Worm (Caenorhabditis elegans) whole organism, L1 larva: Measurements from ENCODE around the gene nlp-6.

Source experiments
- C34B4.2 ChIP-seq: sonication (generic microtip); optimal IDR thresholded peaks from 2 replicates; lab custom pipeline; 2017; ENCODE audit warnings: mild to moderate bottlenecking, missing genetic modification characterization, missing compliant biosample characterization
- F16B12.6 ChIP-seq: fragments of 150-350 bp; optimal IDR thresholded peaks from 2 replicates; lab custom pipeline; 2014; ENCODE audit warnings: missing biosample characterization, missing genetic modification characterization
- Y116A8C.19 ChIP-seq: sonication (generic microtip); optimal IDR thresholded peaks from 2 replicates; lab custom pipeline; 2016; ENCODE audit warnings: missing compliant biosample characterization, missing genetic modification characterization, borderline replicate concordance
- aha-1 ChIP-seq: fragments of 150-350 bp; optimal IDR thresholded peaks from 2 replicates; lab custom pipeline; 2014; ENCODE audit warnings: missing biosample characterization, missing genetic modification characterization
- blmp-1 ChIP-seq: fragments of 150-350 bp; optimal IDR thresholded peaks from 2 replicates; lab custom pipeline; 2014; ENCODE audit warnings: missing biosample characterization, missing genetic modification characterization
- ceh-82 ChIP-seq, 3 experiments: fragments of 150-350 bp in 1 of 3; sonication (generic microtip) in 2 of 3; optimal IDR thresholded peaks; 2 replicates each; lab custom pipeline; 2014 to 2017; ENCODE audit warnings: missing biosample characterization in 3 of 3, missing genetic modification characterization in 3 of 3
- ceh-88 ChIP-seq: fragments of 200-800 bp; sonication (Bioruptor generic); IDR thresholded peaks from 2 replicates; pipeline ENCODE4 v1.3.6; 2022; ENCODE audit warnings: missing genetic modification characterization, missing compliant biosample characterization
- ceh-90 ChIP-seq: sonication (generic microtip); optimal IDR thresholded peaks from 2 replicates; lab custom pipeline; 2016; ENCODE audit warnings: missing genetic modification characterization, missing compliant biosample characterization
- ces-1 ChIP-seq: fragments of 150-350 bp; optimal IDR thresholded peaks from 2 replicates; lab custom pipeline; 2014; ENCODE audit warnings: missing biosample characterization, missing genetic modification reagents, missing genetic modification characterization
- dpl-1 ChIP-seq, 3 experiments: fragments of 150-350 bp in 2 of 3; sonication (generic microtip) in 1 of 3; optimal IDR thresholded peaks; 2 replicates each; lab custom pipeline; 2014 to 2017; ENCODE audit warnings: missing biosample characterization in 3 of 3, missing genetic modification characterization in 3 of 3, missing genetic modification reagents in 3 of 3
- dsc-1 ChIP-seq: sonication (generic microtip); optimal IDR thresholded peaks from 2 replicates; lab custom pipeline; 2016; ENCODE audit warnings: mild to moderate bottlenecking, missing genetic modification characterization, missing compliant biosample characterization
- efl-1 ChIP-seq, 4 experiments: fragments of 150-350 bp; optimal IDR thresholded peaks in 3 of 4; peaks in 1 of 4; 1 replicate in 1 of 4; 2 replicates in 3 of 4; lab custom pipeline; 2014; ENCODE audit warnings: missing biosample characterization in 2 of 4, missing genetic modification characterization in 2 of 4, missing genetic modification reagents in 2 of 4
- efl-3 ChIP-seq: fragments of 200-800 bp; sonication (Bioruptor generic); optimal IDR thresholded peaks from 2 replicates; lab custom pipeline; 2018; ENCODE audit warnings: mild to moderate bottlenecking, missing genetic modification characterization, missing compliant biosample characterization
- egl-13 ChIP-seq: sonication (generic microtip); optimal IDR thresholded peaks from 2 replicates; lab custom pipeline; 2016; ENCODE audit warnings: missing genotype, missing genetic modification reagents, missing genetic modification characterization, missing compliant biosample characterization
- egl-27 ChIP-seq, 2 experiments: fragments of 150-350 bp in 1 of 2; sonication (generic microtip); optimal IDR thresholded peaks; 3 replicates each; lab custom pipeline; 2017 to 2018; ENCODE audit warnings: missing biosample characterization in 2 of 2, missing genetic modification characterization in 2 of 2, missing genetic modification reagents in 2 of 2
- elt-3 ChIP-seq, 6 experiments: fragments of 150-350 bp in 1 of 6; sonication (generic microtip); optimal IDR thresholded peaks; 2 replicates each; lab custom pipeline; 2017 to 2018; ENCODE audit warnings: missing biosample characterization in 6 of 6, missing genetic modification characterization in 6 of 6, inconsistent platforms in 1 of 6
- ets-5 ChIP-seq: fragments of 200-800 bp; sonication (Bioruptor generic); IDR thresholded peaks from 2 replicates; pipeline ENCODE4 v1.3.6; 2022; ENCODE audit warnings: missing genetic modification characterization, missing compliant biosample characterization
- fkh-10 ChIP-seq: sonication (generic microtip); optimal IDR thresholded peaks from 2 replicates; lab custom pipeline; 2017; ENCODE audit warnings: missing biosample characterization, missing genetic modification reagents, missing genetic modification characterization
- fkh-8 ChIP-seq: sonication (generic microtip); optimal IDR thresholded peaks from 2 replicates; lab custom pipeline; 2016; ENCODE audit warnings: mild to moderate bottlenecking, missing genetic modification characterization, missing compliant biosample characterization
- fos-1 ChIP-seq: fragments of 150-350 bp; optimal IDR thresholded peaks from 2 replicates; lab custom pipeline; 2014; ENCODE audit warnings: missing biosample characterization, missing genetic modification characterization
- grh-1 ChIP-seq: fragments of 200-800 bp; sonication (Bioruptor generic); IDR thresholded peaks from 2 replicates; pipeline ENCODE4 v1.3.6; 2022; ENCODE audit warnings: missing genetic modification reagents, missing genetic modification characterization, missing compliant biosample characterization
- hlh-17 ChIP-seq: fragments of 200-800 bp; sonication (Bioruptor generic); optimal IDR thresholded peaks from 2 replicates; lab custom pipeline; 2018; ENCODE audit warnings: missing genetic modification characterization, mild to moderate bottlenecking, missing compliant biosample characterization, moderate library complexity, borderline replicate concordance
- hlh-4 ChIP-seq: sonication (generic microtip); optimal IDR thresholded peaks from 2 replicates; lab custom pipeline; 2016; ENCODE audit warnings: mild to moderate bottlenecking, missing genetic modification characterization, missing compliant biosample characterization
- irx-1 ChIP-seq: sonication (generic microtip); optimal IDR thresholded peaks from 2 replicates; lab custom pipeline; 2016; ENCODE audit warnings: missing genetic modification characterization, missing compliant biosample characterization
- isw-1 ChIP-seq: fragments of 200-800 bp; sonication (Bioruptor generic); IDR thresholded peaks from 2 replicates; pipeline ENCODE4 v1.3.6; 2022; ENCODE audit warnings: missing genetic modification characterization, missing compliant biosample characterization
- jun-1 ChIP-seq: fragments of 150-350 bp; optimal IDR thresholded peaks from 2 replicates; lab custom pipeline; 2014; ENCODE audit warnings: missing biosample characterization, missing genetic modification reagents, missing genetic modification characterization
- lin-13 ChIP-seq: fragments of 150-350 bp; optimal IDR thresholded peaks from 2 replicates; lab custom pipeline; 2014; ENCODE audit warnings: missing biosample characterization, missing genetic modification reagents, missing genetic modification characterization
- lin-14 ChIP-seq: fragments of 200-800 bp; sonication (Bioruptor generic); optimal IDR thresholded peaks from 2 replicates; lab custom pipeline; 2018; ENCODE audit warnings: mild to moderate bottlenecking, missing genetic modification characterization, moderate library complexity, missing compliant biosample characterization
- lin-35 ChIP-seq, 2 experiments: fragments of 150-350 bp; optimal IDR thresholded peaks; 2 replicates each; lab custom pipeline; 2014; ENCODE audit warnings: missing biosample characterization in 2 of 2, missing genetic modification characterization in 2 of 2, missing genetic modification reagents in 2 of 2
- lir-3 ChIP-seq: sonication (generic microtip); optimal IDR thresholded peaks from 2 replicates; lab custom pipeline; 2016; ENCODE audit warnings: mild to moderate bottlenecking, missing genetic modification characterization, moderate library complexity, missing compliant biosample characterization; ENCODE audit not compliant: poor library complexity
- lsy-2 ChIP-seq, 2 experiments: fragments of 150-350 bp; optimal IDR thresholded peaks; 2 replicates each; lab custom pipeline; 2014; ENCODE audit warnings: missing biosample characterization in 2 of 2, missing genetic modification characterization in 2 of 2
- nhr-11 ChIP-seq: fragments of 150-350 bp; optimal IDR thresholded peaks from 2 replicates; lab custom pipeline; 2014; ENCODE audit warnings: missing biosample characterization, missing genetic modification characterization
- nhr-19 ChIP-seq: fragments of 200-800 bp; sonication (Bioruptor generic); conservative IDR thresholded peaks from 2 replicates; pipeline ENCODE4 v1.3.6; 2022; ENCODE audit warnings: missing genetic modification characterization, missing compliant biosample characterization
- nhr-237 ChIP-seq: fragments of 150-350 bp; optimal IDR thresholded peaks from 2 replicates; lab custom pipeline; 2014; ENCODE audit warnings: missing biosample characterization, missing genetic modification characterization
- nhr-47 ChIP-seq: sonication (generic microtip); optimal IDR thresholded peaks from 2 replicates; lab custom pipeline; 2016; ENCODE audit warnings: mild to moderate bottlenecking, missing genetic modification characterization, moderate library complexity, missing compliant biosample characterization
- nhr-77 ChIP-seq: fragments of 150-350 bp; optimal IDR thresholded peaks from 2 replicates; lab custom pipeline; 2014; ENCODE audit warnings: missing biosample characterization, missing genetic modification characterization
- nhr-84 ChIP-seq: sonication (generic microtip); optimal IDR thresholded peaks from 2 replicates; lab custom pipeline; 2017; ENCODE audit warnings: missing biosample characterization, missing genetic modification characterization
- pax-3 ChIP-seq: fragments of 200-800 bp; sonication (Bioruptor generic); optimal IDR thresholded peaks from 2 replicates; lab custom pipeline; 2018; ENCODE audit warnings: mild to moderate bottlenecking, missing genetic modification characterization, moderate library complexity, missing compliant biosample characterization
- rnt-1 ChIP-seq: sonication (generic microtip); optimal IDR thresholded peaks from 2 replicates; lab custom pipeline; 2016; ENCODE audit warnings: mild to moderate bottlenecking, missing genetic modification characterization, moderate library complexity, missing compliant biosample characterization
- skn-1 ChIP-seq: fragments of 150-350 bp; optimal IDR thresholded peaks from 2 replicates; lab custom pipeline; 2014; ENCODE audit warnings: missing biosample characterization, missing genetic modification characterization
- snpc-4 ChIP-seq: fragments of 150-350 bp; optimal IDR thresholded peaks from 2 replicates; lab custom pipeline; 2014; ENCODE audit warnings: missing biosample characterization, missing genetic modification characterization
- sptf-1 ChIP-seq: fragments of 150-350 bp; optimal IDR thresholded peaks from 2 replicates; lab custom pipeline; 2014; ENCODE audit warnings: missing biosample characterization, missing genetic modification characterization
- swsn-7 ChIP-seq: sonication (generic microtip); optimal IDR thresholded peaks from 2 replicates; lab custom pipeline; 2016; ENCODE audit warnings: missing genetic modification characterization, missing compliant biosample characterization
- tbx-2 ChIP-seq: sonication (generic microtip); optimal IDR thresholded peaks from 2 replicates; lab custom pipeline; 2016; ENCODE audit warnings: missing genetic modification characterization, missing compliant biosample characterization
- unc-30 ChIP-seq: sonication (generic microtip); optimal IDR thresholded peaks from 2 replicates; lab custom pipeline; 2017; ENCODE audit warnings: missing biosample characterization, missing genetic modification characterization
- unc-86 ChIP-seq: sonication (generic microtip); optimal IDR thresholded peaks from 2 replicates; lab custom pipeline; 2016; ENCODE audit warnings: missing genetic modification characterization, missing compliant biosample characterization
- unc-98 ChIP-seq: fragments of 200-800 bp; sonication (Bioruptor generic); IDR thresholded peaks from 2 replicates; pipeline ENCODE4 v1.3.6; 2022; ENCODE audit warnings: missing genetic modification characterization, missing compliant biosample characterization
- xbp-1 ChIP-seq: sonication (generic microtip); optimal IDR thresholded peaks from 2 replicates; lab custom pipeline; 2016; ENCODE audit warnings: missing genetic modification characterization, missing compliant biosample characterization
- zag-1 ChIP-seq: fragments of 150-350 bp; optimal IDR thresholded peaks from 2 replicates; lab custom pipeline; 2014; ENCODE audit warnings: missing biosample characterization, missing genetic modification characterization
- zip-4 ChIP-seq: fragments of 200-800 bp; sonication (Bioruptor generic); optimal IDR thresholded peaks from 2 replicates; lab custom pipeline; 2018; ENCODE audit warnings: mild to moderate bottlenecking, missing genetic modification characterization, moderate library complexity, missing compliant biosample characterization

The nlp-6 gene

DNA sequence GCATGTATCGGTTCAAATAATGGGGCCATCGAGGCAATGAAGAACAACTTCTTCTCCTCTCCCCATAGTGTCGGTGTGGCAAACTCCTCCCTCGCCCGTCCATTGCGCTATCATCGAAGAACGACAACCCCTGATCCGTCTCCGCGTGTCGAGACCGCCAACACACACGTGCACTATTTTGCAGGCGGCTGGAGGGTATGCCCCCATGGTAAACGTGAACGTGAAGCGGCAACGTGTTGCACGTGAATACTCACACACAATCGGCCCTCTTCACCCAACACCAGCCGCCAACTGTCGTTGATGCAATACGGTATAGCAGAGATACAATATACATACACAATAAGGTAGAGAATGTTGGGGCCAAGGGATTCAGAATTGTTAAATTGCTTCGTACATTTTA lies 29.1 kb upstream of the nlp-6 start (continued):
- no peak for TF ChIP-seq hlh-4 (tag; lab: Kevin White, UChicago)
- no peak for TF ChIP-seq lir-3 (tag; lab: Kevin White, UChicago)
- TF ChIP-seq unc-98 (GFP tag; lab: Robert Waterston, UW), result no peak
- TF ChIP-seq nhr-237 (tag; lab: Kevin White, UChicago), result no peak
- no peak for TF ChIP-seq irx-1 (tag; lab: Kevin White, UChicago)
- TF ChIP-seq nhr-77 (tag; lab: Kevin White, UChicago), result no peak
- TF ChIP-seq lin-14 (GFP tag; lab: Kevin White, UChicago), result peak; percentile 93
- no peak for TF ChIP-seq F16B12.6
- no peak for TF ChIP-seq aha-1 (tag; lab: Kevin White, UChicago)
- TF ChIP-seq nhr-47 (tag; lab: Kevin White, UChicago), result peak; percentile 56
- peak; percentile 78 for TF ChIP-seq nhr-19 (GFP tag; lab: Robert Waterston, UW)
- TF ChIP-seq fos-1, result no peak
- no peak for TF ChIP-seq xbp-1 (tag; lab: Kevin White, UChicago)
- TF ChIP-seq lin-13 (GFP tag; lab: Kevin White, UChicago), result no peak
- TF ChIP-seq fkh-10 (GFP tag; lab: Kevin White, UChicago), result no peak
- TF ChIP-seq unc-86 (tag; lab: Kevin White, UChicago), result no peak
- peak in 4 of 6 experiments; percentile 6 to 26 (median 19) for TF ChIP-seq elt-3 (tag; optimal IDR thresholded peaks at IDR 0.05; lab: Kevin White, UChicago)
- peak in 1 of 2 experiments; percentile 72 for TF ChIP-seq lin-35 (GFP tag; optimal IDR thresholded peaks at IDR 0.05; lab: Kevin White, UChicago)
- no peak for TF ChIP-seq fkh-8 (tag; lab: Kevin White, UChicago)
- TF ChIP-seq nhr-11 (tag; lab: Kevin White, UChicago), result no peak
- no peak for TF ChIP-seq ets-5 (GFP tag; lab: Robert Waterston, UW)
- no peak for TF ChIP-seq zag-1 (tag; lab: Kevin White, UChicago)
- TF ChIP-seq ceh-90, result no peak
- no peak for TF ChIP-seq Y116A8C.19 (tag; lab: Kevin White, UChicago)
- peak; percentile 55 for TF ChIP-seq rnt-1
- no peak for TF ChIP-seq ces-1 (GFP tag; lab: Kevin White, UChicago)
- no peak for TF ChIP-seq zip-4 (GFP tag; lab: Kevin White, UChicago)
- peak; percentile 42 for TF ChIP-seq tbx-2 (tag; lab: Kevin White, UChicago)
- TF ChIP-seq sptf-1 (tag; lab: Kevin White, UChicago), result no peak
- TF ChIP-seq hlh-17 (GFP tag; lab: Kevin White, UChicago), result no peak
- TF ChIP-seq dsc-1 (tag; lab: Kevin White, UChicago), result no peak
- TF ChIP-seq unc-30, result no peak
- no peak for TF ChIP-seq efl-3 (GFP tag; lab: Kevin White, UChicago)
- no peak for TF ChIP-seq nhr-84 (tag; lab: Kevin White, UChicago)
- no peak for TF ChIP-seq egl-13

DNA sequence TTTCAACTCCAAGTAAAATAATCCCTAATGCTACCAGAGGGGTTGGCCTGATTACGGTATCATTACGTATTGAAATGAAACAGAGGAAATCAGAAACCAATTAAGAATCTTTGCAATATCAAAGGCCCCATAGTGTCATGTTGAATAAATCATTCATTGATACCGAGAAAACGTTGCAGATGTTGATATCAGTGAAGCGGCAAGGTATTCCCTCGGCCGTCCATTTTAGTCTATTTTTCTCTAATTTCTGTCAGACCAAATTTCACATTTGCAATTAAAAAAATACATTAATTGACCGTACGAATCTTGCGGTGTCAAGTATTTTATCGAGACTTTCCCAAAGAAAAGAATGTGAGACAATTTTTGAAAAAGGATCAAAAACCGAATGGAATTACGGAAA lies 28.0 kb upstream of the nlp-6 start:
- TF ChIP-seq skn-1 (tag; lab: Kevin White, UChicago) (no peak), dpl-1 (GFP tag; optimal IDR thresholded peaks at IDR 0.05; lab: Kevin White, UChicago) (no peak), snpc-4 (no peak), dsc-1 (tag; lab: Kevin White, UChicago) (no peak), tbx-2 (tag; lab: Kevin White, UChicago) (no peak), ceh-88 (GFP tag; lab: Robert Waterston, UW) (no peak), lsy-2 (tag; optimal IDR thresholded peaks at IDR 0.05; lab: Kevin White, UChicago) (peak in 1 of 2 experiments; percentile 9), ceh-82 (tag; optimal IDR thresholded peaks at IDR 0.05; lab: Kevin White, UChicago) (no peak), efl-1 (optimal IDR thresholded peaks at IDR 0.05; lab: Kevin White, UChicago) (no peak), efl-1 (GFP tag; optimal IDR thresholded peaks at IDR 0.05 in 1 of 2; lab: Kevin White, UChicago) (peak in 1 of 2 experiments; percentile 75), lin-14 (GFP tag; lab: Kevin White, UChicago) (no peak), lir-3 (tag; lab: Kevin White, UChicago) (no peak), swsn-7 (tag; lab: Kevin White, UChicago) (no peak), unc-98 (GFP tag; lab: Robert Waterston, UW) (no peak), egl-27 (tag; optimal IDR thresholded peaks at IDR 0.05; lab: Kevin White, UChicago) (no peak), irx-1 (tag; lab: Kevin White, UChicago) (no peak), isw-1 (GFP tag; lab: Robert Waterston, UW) (no peak), grh-1 (GFP tag; lab: Robert Waterston, UW) (no peak), lin-35 (GFP tag; optimal IDR thresholded peaks at IDR 0.05; lab: Kevin White, UChicago) (no peak), C34B4.2 (no peak), ces-1 (GFP tag; lab: Kevin White, UChicago) (no peak), nhr-84 (tag; lab: Kevin White, UChicago) (no peak), blmp-1 (tag; lab: Kevin White, UChicago) (peak; percentile 21), unc-86 (tag; lab: Kevin White, UChicago) (no peak), elt-3 (tag; optimal IDR thresholded peaks at IDR 0.05; lab: Kevin White, UChicago) (peak in 3 of 6 experiments; percentile 4 to 37 (median 35)), pax-3 (tag; lab: Kevin White, UChicago) (no peak), jun-1 (no peak)
